Worm (Caenorhabditis elegans) whole organism, L4 larva: ENCODE measurements around the gene arrd-24.

Experiments used
- F10B5.3 ChIP-seq: sonication (generic microtip); optimal IDR thresholded peaks from 2 replicates; lab custom pipeline; 2016; ENCODE audit warnings: mild to moderate bottlenecking, missing genetic modification characterization, missing compliant biosample characterization
- F26F4.8 ChIP-seq: fragments of 200-800 bp; sonication (Bioruptor generic); conservative IDR thresholded peaks from 2 replicates; pipeline ENCODE4 v1.3.6; 2022; ENCODE audit warnings: missing genetic modification characterization, missing compliant biosample characterization
- F37D6.2 ChIP-seq: sonication (generic microtip); optimal IDR thresholded peaks from 2 replicates; lab custom pipeline; 2016; ENCODE audit warnings: mild to moderate bottlenecking, missing genetic modification characterization, missing compliant biosample characterization
- F49E8.2 ChIP-seq: sonication (generic microtip); optimal IDR thresholded peaks from 2 replicates; lab custom pipeline; 2016; ENCODE audit warnings: missing compliant biosample characterization, mild to moderate bottlenecking, missing genetic modification characterization, borderline replicate concordance
- R02D3.7 ChIP-seq: fragments of 150-350 bp; sonication (generic microtip); optimal IDR thresholded peaks from 3 replicates; lab custom pipeline; 2014; ENCODE audit warnings: missing biosample characterization, missing genetic modification characterization
- Y105C5A.15 ChIP-seq: fragments of 200-800 bp; sonication (Bioruptor generic); IDR thresholded peaks from 2 replicates; pipeline ENCODE4 v1.3.6; 2022; ENCODE audit warnings: missing genetic modification characterization, missing compliant biosample characterization
- Y75B8A.6 ChIP-seq: fragments of 200-800 bp; sonication (Bioruptor generic); IDR thresholded peaks from 2 replicates; pipeline ENCODE4 v1.3.6; 2022; ENCODE audit warnings: missing genetic modification reagents, missing genetic modification characterization, missing compliant biosample characterization
- ZK337.2 ChIP-seq: fragments of 200-800 bp; sonication (Bioruptor generic); IDR thresholded peaks from 2 replicates; pipeline ENCODE4 v1.3.6; 2022; ENCODE audit warnings: missing genetic modification reagents, missing genetic modification characterization, missing compliant biosample characterization
- aha-1 ChIP-seq: fragments of 150-350 bp; peaks from one replicate; lab custom pipeline; 2014; ENCODE audit warnings: missing biosample characterization, missing genetic modification characterization
- ama-1 ChIP-seq: fragments of 150-350 bp; optimal IDR thresholded peaks from 2 replicates; lab custom pipeline; 2014; ENCODE audit warnings: inconsistent platforms, mixed read lengths
- arid-1 ChIP-seq: fragments of 200-800 bp; sonication (Bioruptor generic); conservative IDR thresholded peaks from 2 replicates; pipeline ENCODE4 v1.3.6; 2022; ENCODE audit warnings: missing genetic modification reagents, missing genetic modification characterization, missing compliant biosample characterization
- ceh-28 ChIP-seq: fragments of 150-350 bp; optimal IDR thresholded peaks from 2 replicates; lab custom pipeline; 2014; ENCODE audit warnings: missing biosample characterization, missing genetic modification reagents, missing genetic modification characterization
- ceh-32 ChIP-seq: sonication (generic microtip); optimal IDR thresholded peaks from 2 replicates; lab custom pipeline; 2016; ENCODE audit warnings: mild to moderate bottlenecking, missing genetic modification characterization, missing compliant biosample characterization; ENCODE audit not compliant: poor library complexity
- ceh-44 ChIP-seq: fragments of 200-800 bp; sonication (Bioruptor generic); IDR thresholded peaks from 2 replicates; pipeline ENCODE4 v1.3.6; 2022; ENCODE audit warnings: missing genetic modification reagents, missing genetic modification characterization, missing compliant biosample characterization
- ceh-82 ChIP-seq: sonication (generic microtip); optimal IDR thresholded peaks from 2 replicates; lab custom pipeline; 2017; ENCODE audit warnings: missing biosample characterization, missing genetic modification characterization
- ces-1 ChIP-seq: fragments of 150-350 bp; sonication (generic microtip); optimal IDR thresholded peaks from 4 replicates; lab custom pipeline; 2014; ENCODE audit warnings: missing biosample characterization, missing genetic modification reagents, missing genetic modification characterization
- cey-2 ChIP-seq: sonication (generic microtip); optimal IDR thresholded peaks from 3 replicates; lab custom pipeline; 2017; ENCODE audit warnings: missing genetic modification characterization, mild to moderate bottlenecking, missing compliant biosample characterization, antibody characterized with exemption, borderline replicate concordance; ENCODE audit not compliant: insufficient read depth
- ctbp-1 ChIP-seq: fragments of 200-800 bp; sonication (Bioruptor generic); IDR thresholded peaks from 2 replicates; pipeline ENCODE4 v1.3.6; 2022; ENCODE audit warnings: missing genetic modification reagents, missing genetic modification characterization, missing compliant biosample characterization
- daf-8 ChIP-seq: fragments of 200-800 bp; sonication (Bioruptor generic); IDR thresholded peaks from 2 replicates; pipeline ENCODE4 v1.3.6; 2022; ENCODE audit warnings: missing genetic modification characterization, missing compliant biosample characterization
- dmd-6 ChIP-seq: fragments of 200-800 bp; sonication (Bioruptor generic); IDR thresholded peaks from 2 replicates; pipeline ENCODE4 v1.3.6; 2022; ENCODE audit warnings: missing genetic modification reagents, missing genetic modification characterization, missing compliant biosample characterization
- dmd-8 ChIP-seq: fragments of 200-800 bp; sonication (Bioruptor generic); IDR thresholded peaks from 2 replicates; pipeline ENCODE4 v1.3.6; 2022; ENCODE audit warnings: missing genetic modification characterization, missing compliant biosample characterization
- duxl-1 ChIP-seq: sonication (generic microtip); optimal IDR thresholded peaks from 2 replicates; lab custom pipeline; 2016; ENCODE audit warnings: mild to moderate bottlenecking, missing genetic modification characterization, moderate library complexity, missing compliant biosample characterization; ENCODE audit not compliant: poor library complexity
- egl-27 ChIP-seq: sonication (generic microtip); optimal IDR thresholded peaks from 3 replicates; lab custom pipeline; 2017; ENCODE audit warnings: missing biosample characterization, missing genetic modification reagents, missing genetic modification characterization
- fkh-10 ChIP-seq: fragments of 150-350 bp; optimal IDR thresholded peaks from 2 replicates; lab custom pipeline; 2014; ENCODE audit warnings: missing biosample characterization, missing genetic modification reagents, missing genetic modification characterization
- fos-1 ChIP-seq: fragments of 150-350 bp; optimal IDR thresholded peaks from 2 replicates; lab custom pipeline; 2014; ENCODE audit warnings: missing biosample characterization, missing genetic modification characterization
- hif-1 ChIP-seq, 2 experiments: sonication (generic microtip); optimal IDR thresholded peaks; 2 replicates each; lab custom pipeline; 2016 to 2017; ENCODE audit warnings: missing compliant biosample characterization in 2 of 2, missing genetic modification characterization in 2 of 2, missing genetic modification reagents in 2 of 2, missing genotype in 2 of 2, mild to moderate bottlenecking in 1 of 2
- jun-1 ChIP-seq: fragments of 150-350 bp; optimal IDR thresholded peaks from 2 replicates; lab custom pipeline; 2014; ENCODE audit warnings: missing biosample characterization, missing genetic modification reagents, missing genetic modification characterization
- lin-13 ChIP-seq: fragments of 150-350 bp; optimal IDR thresholded peaks from 2 replicates; lab custom pipeline; 2014; ENCODE audit warnings: missing biosample characterization, missing genetic modification reagents, missing genetic modification characterization
- madf-5 ChIP-seq, 2 experiments: fragments of 200-800 bp; sonication (Bioruptor generic); IDR thresholded peaks; 2 replicates each; pipeline ENCODE4 v1.3.6; 2022; ENCODE audit warnings: missing compliant biosample characterization in 2 of 2, missing genetic modification characterization in 2 of 2
- mdl-1 ChIP-seq, 2 experiments: fragments of 150-350 bp in 1 of 2; sonication (generic microtip) in 1 of 2; optimal IDR thresholded peaks; 2 replicates each; lab custom pipeline; 2014 to 2017; ENCODE audit warnings: missing biosample characterization in 2 of 2, missing genetic modification characterization in 2 of 2
- mep-1 ChIP-seq: fragments of 150-350 bp; sonication (generic microtip); optimal IDR thresholded peaks from 3 replicates; lab custom pipeline; 2014; ENCODE audit warnings: missing biosample characterization, missing genetic modification characterization
- mxl-3 ChIP-seq: fragments of 200-800 bp; sonication (Bioruptor generic); optimal IDR thresholded peaks from 2 replicates; lab custom pipeline; 2018; ENCODE audit warnings: mild to moderate bottlenecking, missing genetic modification characterization, missing compliant biosample characterization
- nhr-11 ChIP-seq: fragments of 150-350 bp; optimal IDR thresholded peaks from 2 replicates; lab custom pipeline; 2014; ENCODE audit warnings: missing biosample characterization, missing genetic modification characterization
- nhr-111 ChIP-seq: fragments of 200-800 bp; sonication (Bioruptor generic); optimal IDR thresholded peaks from 2 replicates; lab custom pipeline; 2018; ENCODE audit warnings: mild to moderate bottlenecking, missing genetic modification characterization, missing compliant biosample characterization
- nhr-237 ChIP-seq: sonication (generic microtip); optimal IDR thresholded peaks from 2 replicates; lab custom pipeline; 2017; ENCODE audit warnings: missing biosample characterization, missing genetic modification characterization
- nhr-25 ChIP-seq: sonication (generic microtip); optimal IDR thresholded peaks from 2 replicates; lab custom pipeline; 2017; ENCODE audit warnings: missing genetic modification characterization, mild to moderate bottlenecking, missing compliant biosample characterization, antibody characterized with exemption, moderate library complexity, borderline replicate concordance; ENCODE audit not compliant: insufficient read depth
- nhr-48 ChIP-seq: sonication (generic microtip); optimal IDR thresholded peaks from 2 replicates; lab custom pipeline; 2016; ENCODE audit warnings: mild to moderate bottlenecking, missing genetic modification characterization, missing compliant biosample characterization
- nhr-76 ChIP-seq: fragments of 150-350 bp; optimal IDR thresholded peaks from 2 replicates; lab custom pipeline; 2014; ENCODE audit warnings: missing biosample characterization, missing genetic modification characterization
- nhr-77 ChIP-seq: fragments of 150-350 bp; optimal IDR thresholded peaks from 2 replicates; lab custom pipeline; 2014; ENCODE audit warnings: missing biosample characterization, missing genetic modification characterization
- php-3 ChIP-seq: fragments of 200-800 bp; sonication (Bioruptor generic); IDR thresholded peaks from 2 replicates; pipeline ENCODE4 v1.3.6; 2022; ENCODE audit warnings: missing genetic modification reagents, missing genetic modification characterization, missing compliant biosample characterization
- sdz-12 ChIP-seq: fragments of 200-800 bp; sonication (Bioruptor generic); optimal IDR thresholded peaks from 2 replicates; lab custom pipeline; 2018; ENCODE audit warnings: mild to moderate bottlenecking, missing genetic modification characterization, missing compliant biosample characterization
- set-16 ChIP-seq: fragments of 200-800 bp; sonication (Bioruptor generic); IDR thresholded peaks from 2 replicates; pipeline ENCODE4 v1.3.6; 2022; ENCODE audit warnings: missing genetic modification reagents, missing genetic modification characterization, missing compliant biosample characterization
- skn-1 ChIP-seq: fragments of 150-350 bp; optimal IDR thresholded peaks from 2 replicates; lab custom pipeline; 2014; ENCODE audit warnings: missing biosample characterization, missing genetic modification characterization
- spr-1 ChIP-seq: sonication (generic microtip); optimal IDR thresholded peaks from 2 replicates; lab custom pipeline; 2016; ENCODE audit warnings: mild to moderate bottlenecking, missing genetic modification characterization, missing compliant biosample characterization
- tra-1 ChIP-seq: fragments of 200-800 bp; sonication (Bioruptor generic); IDR thresholded peaks from 2 replicates; pipeline ENCODE4 v1.3.6; 2022; ENCODE audit warnings: missing genetic modification reagents, missing genetic modification characterization, missing compliant biosample characterization
- unc-62 ChIP-seq, 3 experiments: fragments of 150-350 bp in 1 of 3; sonication (generic microtip); optimal IDR thresholded peaks in 2 of 3; peaks in 1 of 3; 1 replicate in 1 of 3; 2 replicates in 2 of 3; lab custom pipeline; 2014 to 2017; ENCODE audit warnings: missing biosample characterization in 3 of 3, missing genetic modification characterization in 3 of 3, missing genetic modification reagents in 3 of 3, missing genotype in 1 of 3
- zag-1 ChIP-seq: fragments of 150-350 bp; optimal IDR thresholded peaks from 2 replicates; lab custom pipeline; 2014; ENCODE audit warnings: missing biosample characterization, missing genetic modification characterization
- zip-11 ChIP-seq: fragments of 200-800 bp; sonication (Bioruptor generic); IDR thresholded peaks from 2 replicates; pipeline ENCODE4 v1.3.6; 2022; ENCODE audit warnings: missing genetic modification characterization, missing compliant biosample characterization
- zip-2 ChIP-seq: fragments of 150-350 bp; optimal IDR thresholded peaks from 2 replicates; lab custom pipeline; 2014; ENCODE audit warnings: missing biosample characterization, missing genetic modification characterization
- ztf-7 ChIP-seq: fragments of 150-350 bp; optimal IDR thresholded peaks from 2 replicates; lab custom pipeline; 2014; ENCODE audit warnings: missing biosample characterization, missing genetic modification characterization

arrd-24 gene

DNA sequence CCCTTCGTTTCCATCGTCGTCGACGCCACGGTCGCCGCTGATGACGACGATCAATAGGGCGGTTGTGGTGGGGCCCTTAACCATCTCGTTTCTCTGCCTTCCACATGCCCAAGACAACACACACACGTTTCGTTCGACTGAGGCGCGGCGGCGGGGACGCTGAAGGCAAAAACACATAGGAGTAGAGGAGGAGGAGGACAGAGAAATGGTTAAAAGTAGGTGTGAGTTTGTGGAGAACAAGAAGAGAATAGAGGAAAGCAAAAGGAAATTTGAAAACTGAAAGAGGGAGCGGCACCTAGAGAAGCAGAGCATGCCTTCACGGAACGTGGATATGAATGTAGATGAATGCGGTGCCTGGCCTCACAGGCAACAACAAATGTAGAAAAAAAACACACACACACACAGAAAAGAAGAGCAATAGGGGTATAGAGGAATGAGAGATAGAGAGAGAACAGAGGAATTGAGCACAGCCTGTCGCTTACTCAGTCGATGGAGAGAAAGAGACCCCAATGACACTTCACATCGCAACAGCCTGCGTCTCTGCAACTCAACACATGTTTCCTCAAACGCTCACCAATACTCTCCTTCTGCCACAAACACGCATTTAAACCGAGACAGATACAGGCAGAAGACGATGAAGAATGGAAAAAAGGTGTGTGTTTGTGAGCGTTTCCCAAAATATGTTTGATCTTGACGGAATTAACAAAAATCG is 10.9 kb downstream of the arrd-24 start (continued):
- TF ChIP-seq nhr-25 (tag; lab: Kevin White, UChicago) (no peak), cey-2 (tag; lab: Kevin White, UChicago) (no peak), unc-62 (GFP tag; optimal IDR thresholded peaks at IDR 0.05 in 1 of 2; lab: Kevin White, UChicago) (peak in 1 of 2 experiments; percentile 98), unc-62 (tag; optimal IDR thresholded peaks at IDR 0.05; lab: Kevin White, UChicago) (no peak), jun-1 (tag; lab: Kevin White, UChicago) (peak; percentile 50), nhr-76 (tag; lab: Kevin White, UChicago) (no peak), ama-1 (lab: Kevin White, UChicago) (peak; percentile 45), zip-11 (GFP tag; lab: Robert Waterston, UW) (no peak), nhr-11 (tag; lab: Kevin White, UChicago) (peak; percentile 78), madf-5 (GFP tag; IDR thresholded peaks at IDR 0.05; lab: Robert Waterston, UW) (0 out of 4 replicates have a peak, but pooled peaks of 1 of the 2 experiments have one; percentile 5), ztf-7 (tag; lab: Kevin White, UChicago) (peak; percentile 61), hif-1 (tag; optimal IDR thresholded peaks at IDR 0.05; lab: Kevin White, UChicago) (peak; percentile 23 to 73), ces-1 (GFP tag; lab: Kevin White, UChicago) (peak; percentile 14), ceh-44 (no peak), duxl-1 (tag; lab: Kevin White, UChicago) (peak; percentile 16), aha-1 (tag; lab: Kevin White, UChicago) (peak; percentile 96), spr-1 (tag; lab: Kevin White, UChicago) (peak; percentile 47), set-16 (GFP tag; lab: Robert Waterston, UW) (peak; percentile 89), php-3 (GFP tag; lab: Robert Waterston, UW) (no peak), F49E8.2 (no peak), skn-1 (no peak), nhr-111 (GFP tag; lab: Kevin White, UChicago) (no peak), lin-13 (GFP tag; lab: Kevin White, UChicago) (no peak), F37D6.2 (tag; lab: Kevin White, UChicago) (peak; percentile 67), R02D3.7 (tag; lab: Kevin White, UChicago) (no peak), fos-1 (no peak), dmd-8 (GFP tag; lab: Robert Waterston, UW) (no peak), mxl-3 (GFP tag; lab: Kevin White, UChicago) (peak; percentile 87), egl-27 (no peak), mep-1 (peak; percentile 90), daf-8 (GFP tag; lab: Robert Waterston, UW) (0 out of 2 replicates have a peak, but pooled peaks have one; percentile 12), ceh-82 (tag; lab: Kevin White, UChicago) (no peak), ctbp-1 (peak; percentile 86), arid-1 (GFP tag; lab: Robert Waterston, UW) (0 out of 2 replicates have a peak, but pooled peaks have one; percentile 9), tra-1 (GFP tag; lab: Robert Waterston, UW) (no peak), nhr-48 (tag; lab: Kevin White, UChicago) (peak; percentile 73), sdz-12 (no peak), nhr-237 (tag; lab: Kevin White, UChicago) (no peak), Y105C5A.15 (GFP tag; lab: Robert Waterston, UW) (no peak), F10B5.3 (tag; lab: Kevin White, UChicago) (no peak), zip-2 (tag; lab: Kevin White, UChicago) (no peak), mdl-1 (tag; optimal IDR thresholded peaks at IDR 0.05; lab: Kevin White, UChicago) (peak; percentile 58 to 93), zag-1 (peak; percentile 16), ceh-28 (tag; lab: Kevin White, UChicago) (peak; percentile 63), fkh-10 (GFP tag; lab: Kevin White, UChicago) (peak; percentile 93), ZK337.2 (GFP tag; lab: Robert Waterston, UW) (no peak), F26F4.8 (GFP tag; lab: Robert Waterston, UW) (no peak), dmd-6 (GFP tag; lab: Robert Waterston, UW) (peak; percentile 75), Y75B8A.6 (no peak), nhr-77 (peak; percentile 17), ceh-32 (tag; lab: Kevin White, UChicago) (no peak)
